Fruit fly (Drosophila melanogaster): Measurements from ENCODE around the gene ND-B14.5A.

ND-B14.5A gene

dm6 chrX:2172420-2172827 is at the start of gene ND-B14.5A (continued):
- TF ChIP-seq lmd (GFP tag; IDR thresholded peaks at IDR 0.05) (no peak), Ets97D (GFP tag; optimal IDR thresholded peaks at IDR 0.05) (peak; percentile 40), ato (GFP tag; IDR thresholded peaks at IDR 0.05; ENCODE audit: partially characterized antibody) (peak; percentile 97), CG2120 (GFP tag; optimal IDR thresholded peaks at IDR 0.05) (peak; percentile 25), CG4707 (GFP tag; optimal IDR thresholded peaks at IDR 0.05) (no peak), CG5953 (GFP tag; IDR thresholded peaks at IDR 0.05) (no peak), Dref (GFP tag; IDR thresholded peaks at IDR 0.05) (peak; percentile 97), MBD-R2 (GFP tag; IDR thresholded peaks at IDR 0.05) (peak; percentile 55), zen2 (GFP tag; IDR thresholded peaks at IDR 0.05; ENCODE audit: partially characterized antibody) (peak; percentile 94), odd (GFP tag; optimal IDR thresholded peaks at IDR 0.05) (no peak), CG1647 (GFP tag; optimal IDR thresholded peaks at IDR 0.05) (no peak), psq (GFP tag; optimal IDR thresholded peaks at IDR 0.05) (no peak), CG15269 (tag; optimal IDR thresholded peaks at IDR 0.05) (no peak), pros (GFP tag; optimal IDR thresholded peaks at IDR 0.05) (no peak), tgo (GFP tag; IDR thresholded peaks at IDR 0.05) (no peak), CG15479 (GFP tag; optimal IDR thresholded peaks at IDR 0.05) (no peak), abd-A (tag; optimal IDR thresholded peaks at IDR 0.05) (no peak), crol (GFP tag; IDR thresholded peaks at IDR 0.05) (no peak), pb (GFP tag; optimal IDR thresholded peaks at IDR 0.05) (no peak), Oaz (GFP tag; IDR thresholded peaks at IDR 0.05) (no peak), Sry-δ (GFP tag; optimal IDR thresholded peaks at IDR 0.05) (peak; percentile 77), CG4424 (GFP tag; optimal IDR thresholded peaks at IDR 0.05) (no peak), dysf (GFP tag; IDR thresholded peaks at IDR 0.05) (no peak), fru (optimal IDR thresholded peaks at IDR 0.05) (no peak), Antp (GFP tag; optimal IDR thresholded peaks at IDR 0.05) (no peak), CG17802 (tag; optimal IDR thresholded peaks at IDR 0.05) (no peak), CG7963 (GFP tag; IDR thresholded peaks at IDR 0.05; ENCODE audit: partially characterized antibody) (peak; percentile 95), CG31224 (GFP tag; IDR thresholded peaks at IDR 0.05) (no peak), stc (GFP tag; IDR thresholded peaks at IDR 0.05) (no peak), CG13894 (tag; optimal IDR thresholded peaks at IDR 0.05) (no peak), en (GFP tag; optimal IDR thresholded peaks at IDR 0.05) (no peak), kay (GFP tag; optimal IDR thresholded peaks at IDR 0.05) (no peak), CG2712 (tag; optimal IDR thresholded peaks at IDR 0.05) (peak; percentile 26), Stat92E (GFP tag; optimal IDR thresholded peaks at IDR 0.05) (no peak), exex (tag; optimal IDR thresholded peaks at IDR 0.05) (no peak), tll (GFP tag; optimal IDR thresholded peaks at IDR 0.05) (no peak), Poxn (GFP tag; IDR thresholded peaks at IDR 0.05) (no peak), ftz-f1 (GFP tag; optimal IDR thresholded peaks at IDR 0.05) (no peak), ATbp (GFP tag; optimal IDR thresholded peaks at IDR 0.05) (no peak), disco-r (GFP tag; optimal IDR thresholded peaks at IDR 0.05) (no peak), CG14965 (GFP tag; optimal IDR thresholded peaks at IDR 0.05; ENCODE audit: borderline replicate concordance) (no peak), BEAF-32 (GFP tag; optimal IDR thresholded peaks at IDR 0.05) (peak; percentile 86), yki (optimal IDR thresholded peaks at IDR 0.05) (no peak), Fer2 (tag; optimal IDR thresholded peaks at IDR 0.05) (no peak), CG9215 (GFP tag; IDR thresholded peaks at IDR 0.05) (no peak), CG9437 (GFP tag; optimal IDR thresholded peaks at IDR 0.05) (no peak), Nf-YA (GFP tag; IDR thresholded peaks at IDR 0.05) (no peak), hbn (GFP tag; IDR thresholded peaks at IDR 0.05; ENCODE audit: partially characterized antibody) (peak; percentile 87), Dip3 (GFP tag; optimal IDR thresholded peaks at IDR 0.05) (no peak), fd64A (GFP tag; optimal IDR thresholded peaks at IDR 0.05) (no peak), dmrt99B (tag; optimal IDR thresholded peaks at IDR 0.05) (no peak), vnd (GFP tag; IDR thresholded peaks at IDR 0.05; ENCODE audit: partially characterized antibody) (peak; percentile 92)
